Fruit fly (Drosophila melanogaster) whole organism, pupa: ENCODE measurements around the gene CG15387.

Experiments used
- CG10348 ChIP-seq: fragments of 200-800 bp; sonication (Bioruptor generic); IDR thresholded peaks from 2 replicates; pipeline ENCODE4 v1.3.6; 2022; ENCODE audit warnings: missing biosample characterization, missing genetic modification characterization
- CG12605 ChIP-seq: fragments of 200-800 bp; sonication (Bioruptor generic); IDR thresholded peaks from 2 replicates; pipeline ENCODE4 v1.3.6; 2022; ENCODE audit warnings: missing biosample characterization, missing genetic modification characterization
- CG13204 ChIP-seq: fragments of 200-800 bp; sonication (Bioruptor generic); optimal IDR thresholded peaks from 2 replicates; lab custom pipeline; 2018; ENCODE audit warnings: missing biosample characterization, mild to moderate bottlenecking, missing genetic modification characterization, moderate library complexity
- CG14655 ChIP-seq: fragments of 200-800 bp; sonication (Bioruptor generic); optimal IDR thresholded peaks from 3 replicates; lab custom pipeline; 2017; ENCODE audit warnings: mild to moderate bottlenecking, missing biosample characterization, missing genetic modification reagents, missing genetic modification characterization
- CG15710 ChIP-seq: fragments of 200-800 bp; sonication (Bioruptor generic); optimal IDR thresholded peaks from 2 replicates; lab custom pipeline; 2018; ENCODE audit warnings: missing biosample characterization, mild to moderate bottlenecking, missing genetic modification characterization, moderate library complexity
- CG17806 ChIP-seq: fragments of 200-800 bp; sonication (Bioruptor generic); optimal IDR thresholded peaks from 2 replicates; lab custom pipeline; 2018; ENCODE audit warnings: missing biosample characterization, mild to moderate bottlenecking, missing genetic modification characterization, moderate library complexity
- CG32121 ChIP-seq: fragments of 200-800 bp; sonication (Bioruptor generic); IDR thresholded peaks from 2 replicates; pipeline ENCODE4 v1.3.6; 2022; ENCODE audit warnings: missing biosample characterization, missing genetic modification characterization
- CG34367 ChIP-seq: fragments of 200-800 bp; sonication (Bioruptor generic); optimal IDR thresholded peaks from 2 replicates; lab custom pipeline; 2018; ENCODE audit warnings: missing biosample characterization, mild to moderate bottlenecking, missing genetic modification characterization
- CG4496 ChIP-seq: fragments of 200-800 bp; sonication (Bioruptor generic); IDR thresholded peaks from 3 replicates; pipeline ENCODE4 v1.3.6; 2022; ENCODE audit warnings: missing biosample characterization, missing genetic modification characterization
- CG8159 ChIP-seq: fragments of 200-800 bp; sonication (Bioruptor generic); optimal IDR thresholded peaks from 3 replicates; lab custom pipeline; 2018; ENCODE audit warnings: missing biosample characterization, mild to moderate bottlenecking, missing genetic modification characterization, moderate library complexity
- CG8301 ChIP-seq: fragments of 200-800 bp; sonication (Bioruptor generic); optimal IDR thresholded peaks from 2 replicates; lab custom pipeline; 2018; ENCODE audit warnings: missing biosample characterization, mild to moderate bottlenecking, missing genetic modification characterization
- CG9948 ChIP-seq: fragments of 200-800 bp; sonication (Bioruptor generic); optimal IDR thresholded peaks from 2 replicates; lab custom pipeline; 2018; ENCODE audit warnings: missing biosample characterization, mild to moderate bottlenecking, missing genetic modification characterization, moderate library complexity
- D1 ChIP-seq: fragments of 200-800 bp; sonication (Bioruptor generic); optimal IDR thresholded peaks from 2 replicates; lab custom pipeline; 2018; ENCODE audit warnings: missing biosample characterization, mild to moderate bottlenecking, missing genetic modification characterization, moderate library complexity
- EcR ChIP-seq: fragments of 200-800 bp; sonication (Bioruptor generic); optimal IDR thresholded peaks from 3 replicates; lab custom pipeline; 2019; ENCODE audit warnings: missing biosample characterization, missing genetic modification characterization, mild to moderate bottlenecking, moderate library complexity, missing genetic modification reagents
- Ets98B ChIP-seq: fragments of 200-800 bp; sonication (Bioruptor generic); IDR thresholded peaks from 2 replicates; pipeline ENCODE4 v1.3.6; 2022; ENCODE audit warnings: missing biosample characterization, missing genetic modification characterization
- Pif1A ChIP-seq: fragments of 200-800 bp; sonication (Bioruptor generic); optimal IDR thresholded peaks from 3 replicates; lab custom pipeline; 2016; ENCODE audit warnings: missing biosample characterization, missing genetic modification characterization
- Pif1B ChIP-seq: fragments of 200-800 bp; sonication (Bioruptor generic); optimal IDR thresholded peaks from 3 replicates; lab custom pipeline; 2016; ENCODE audit warnings: missing biosample characterization, missing genetic modification characterization
- Snoo ChIP-seq: fragments of 200-800 bp; sonication (Bioruptor generic); optimal IDR thresholded peaks from 3 replicates; lab custom pipeline; 2017; ENCODE audit warnings: missing biosample characterization, mild to moderate bottlenecking, missing genetic modification characterization, inconsistent platforms
- fd96Ca ChIP-seq: fragments of 200-800 bp; sonication (Bioruptor generic); IDR thresholded peaks from 3 replicates; pipeline ENCODE4 v1.3.6; 2022; ENCODE audit warnings: missing biosample characterization, missing genetic modification characterization
- gl ChIP-seq: fragments of 200-800 bp; sonication (Bioruptor generic); optimal IDR thresholded peaks from 2 replicates; lab custom pipeline; 2018; ENCODE audit warnings: missing biosample characterization, mild to moderate bottlenecking, missing genetic modification characterization
- rn ChIP-seq: fragments of 200-800 bp; sonication (Bioruptor generic); IDR thresholded peaks from 2 replicates; pipeline ENCODE4 v1.3.6; 2022; ENCODE audit warnings: missing biosample characterization, missing genetic modification characterization

Gene CG15387

DNA sequence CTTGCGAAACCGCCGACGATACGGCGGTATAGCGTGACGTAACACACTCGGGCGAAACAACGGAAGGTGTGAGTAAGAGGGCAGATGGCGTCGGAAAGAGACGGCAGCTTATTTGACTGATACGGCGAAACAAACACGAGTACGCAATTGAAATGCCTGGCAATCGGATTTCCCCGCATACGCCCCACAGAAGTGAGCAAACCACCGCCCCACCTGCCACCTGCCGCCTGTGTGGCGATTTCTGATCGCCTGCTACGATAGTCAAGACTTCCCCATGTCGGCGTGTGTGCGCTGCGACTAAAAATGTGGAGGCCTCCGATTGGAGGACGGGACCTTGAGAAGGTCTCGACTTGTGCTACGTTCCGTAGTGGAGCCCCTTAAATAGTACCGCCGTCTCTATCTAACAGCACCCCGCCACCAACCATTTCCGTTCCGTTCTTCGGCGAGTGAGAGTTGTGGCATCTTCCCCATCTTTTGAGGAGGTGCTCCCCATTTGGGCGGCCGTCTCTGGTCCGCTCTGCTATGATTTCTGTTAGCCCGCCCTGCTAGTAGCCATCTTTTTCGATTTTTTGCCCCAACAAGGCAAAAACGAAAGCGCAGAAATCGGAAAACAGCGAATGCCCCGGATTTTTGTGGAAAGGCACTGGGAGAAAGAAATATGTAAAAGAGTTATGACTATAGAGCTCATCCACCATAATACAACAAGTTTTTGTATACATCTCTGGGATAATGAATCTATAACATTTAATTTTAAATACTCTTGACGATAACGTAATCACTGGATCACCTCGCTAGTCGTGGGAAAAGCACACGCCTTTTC is 27.3 kb downstream of the CG15387 start:
- peak; percentile 94 for TF ChIP-seq CG15710 (tag; lab: Kevin White, UChicago)
- TF ChIP-seq EcR (GFP tag; lab: Kevin White, UChicago): peak; percentile 92
- no peak for TF ChIP-seq rn
- TF ChIP-seq CG34367 (tag; lab: Kevin White, UChicago): peak; percentile 95
- no peak for TF ChIP-seq Ets98B (GFP tag; lab: Robert Waterston, UW)
- peak; percentile 95 for TF ChIP-seq gl (tag; lab: Kevin White, UChicago)
- no peak for TF ChIP-seq CG32121 (GFP tag; lab: Robert Waterston, UW)
- TF ChIP-seq D1 (tag; lab: Kevin White, UChicago): peak; percentile 94
- TF ChIP-seq CG9948 (tag; lab: Kevin White, UChicago): peak; percentile 98
- peak; percentile 98 for TF ChIP-seq CG17806 (tag; lab: Kevin White, UChicago)
- peak; percentile 95 for TF ChIP-seq CG8159
- peak; percentile 100 for TF ChIP-seq CG14655 (GFP tag; lab: Kevin White, UChicago)
- peak; percentile 99 for TF ChIP-seq Pif1A (GFP tag; lab: Kevin White, UChicago)
- peak; percentile 98 for TF ChIP-seq Pif1B (GFP tag; lab: Kevin White, UChicago)
- peak; percentile 99 for TF ChIP-seq CG8301 (tag; lab: Kevin White, UChicago)
- TF ChIP-seq Snoo: peak; percentile 98
- no peak for TF ChIP-seq CG12605 (GFP tag; lab: Robert Waterston, UW)
- no peak for TF ChIP-seq fd96Ca (GFP tag; lab: Robert Waterston, UW)
- no peak for TF ChIP-seq CG10348
- peak; percentile 74 for TF ChIP-seq CG13204
- no peak for TF ChIP-seq CG4496
- TF ChIP-seq, all 21 proteins: peak for 14

dm6 chr2L:2198119-2198494 is 28.0 kb downstream of the CG15387 start:
- TF ChIP-seq CG13204 (no peak), rn (no peak), CG32121 (GFP tag; lab: Robert Waterston, UW) (no peak), CG9948 (tag; lab: Kevin White, UChicago) (no peak), CG12605 (GFP tag; lab: Robert Waterston, UW) (no peak), Snoo (no peak), CG10348 (no peak), Ets98B (GFP tag; lab: Robert Waterston, UW) (no peak), gl (tag; lab: Kevin White, UChicago) (no peak), CG14655 (GFP tag; lab: Kevin White, UChicago) (no peak), CG8301 (tag; lab: Kevin White, UChicago) (no peak), EcR (GFP tag; lab: Kevin White, UChicago) (no peak), CG15710 (tag; lab: Kevin White, UChicago) (no peak), CG17806 (tag; lab: Kevin White, UChicago) (no peak)

DNA sequence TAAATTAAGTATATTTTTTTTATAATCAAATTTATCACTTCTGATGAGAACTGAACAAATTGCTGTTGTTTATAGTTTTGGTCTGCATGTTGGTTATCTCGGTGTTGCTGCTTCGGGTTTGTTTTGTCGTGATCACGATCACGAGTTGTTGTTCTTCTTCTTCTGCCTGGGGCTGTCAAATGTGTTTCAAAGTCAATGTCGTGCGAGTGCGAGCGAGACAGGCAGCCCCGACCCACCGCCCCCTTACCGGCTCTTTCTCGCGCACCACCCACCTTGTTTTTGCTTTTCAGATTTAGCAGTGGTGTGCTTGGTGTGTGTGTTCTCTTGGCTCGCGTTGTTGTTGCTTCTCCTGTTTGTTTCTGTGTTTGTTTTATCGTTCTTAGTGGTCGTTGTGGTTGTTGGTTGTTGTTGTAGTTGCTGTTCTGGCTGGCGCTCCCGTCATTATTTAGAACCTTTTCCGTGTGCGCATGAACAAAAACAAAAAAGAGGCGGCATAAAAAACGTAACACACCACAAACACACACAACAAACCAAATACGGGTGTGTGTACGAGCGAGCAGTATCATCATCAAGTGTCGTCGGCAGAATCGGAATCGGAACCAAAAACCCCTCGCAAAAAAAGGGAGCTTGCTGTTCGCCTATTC is 28.5 kb downstream of the CG15387 start, which contains the start of gene COX7AL2:
Gene COX7AL2, minus strand, starts transcription at position 438 of the 644 bp plus-strand sequence.
- no peak for TF ChIP-seq Pif1A (GFP tag; lab: Kevin White, UChicago)
- no peak for TF ChIP-seq CG15710 (tag; lab: Kevin White, UChicago)
- TF ChIP-seq EcR (GFP tag; lab: Kevin White, UChicago): no peak
- peak; percentile 28 for TF ChIP-seq CG14655 (GFP tag; lab: Kevin White, UChicago)
- no peak for TF ChIP-seq CG8301 (tag; lab: Kevin White, UChicago)
- TF ChIP-seq CG12605 (GFP tag; lab: Robert Waterston, UW): no peak

dm6 chr2L:2196590-2197474 is 29.3 kb downstream of the CG15387 start:
- TF ChIP-seq Pif1B (GFP tag; lab: Kevin White, UChicago): peak; percentile 47
- peak; percentile 12 for TF ChIP-seq CG15710 (tag; lab: Kevin White, UChicago)
- TF ChIP-seq Snoo: peak; percentile 34
- TF ChIP-seq EcR (GFP tag; lab: Kevin White, UChicago): peak; percentile 100
- TF ChIP-seq CG14655 (GFP tag; lab: Kevin White, UChicago): peak; percentile 81
- peak; percentile 37 for TF ChIP-seq CG8159
- peak; percentile 36 for TF ChIP-seq CG9948 (tag; lab: Kevin White, UChicago)
- no peak for TF ChIP-seq CG12605 (GFP tag; lab: Robert Waterston, UW)
- no peak for TF ChIP-seq CG10348
- TF ChIP-seq gl (tag; lab: Kevin White, UChicago): peak; percentile 30
- peak; percentile 56 for TF ChIP-seq CG13204
- peak; percentile 65 for TF ChIP-seq CG8301 (tag; lab: Kevin White, UChicago)
- peak; percentile 58 for TF ChIP-seq Pif1A (GFP tag; lab: Kevin White, UChicago)
- TF ChIP-seq CG17806 (tag; lab: Kevin White, UChicago): peak; percentile 27
- no peak for TF ChIP-seq rn

DNA sequence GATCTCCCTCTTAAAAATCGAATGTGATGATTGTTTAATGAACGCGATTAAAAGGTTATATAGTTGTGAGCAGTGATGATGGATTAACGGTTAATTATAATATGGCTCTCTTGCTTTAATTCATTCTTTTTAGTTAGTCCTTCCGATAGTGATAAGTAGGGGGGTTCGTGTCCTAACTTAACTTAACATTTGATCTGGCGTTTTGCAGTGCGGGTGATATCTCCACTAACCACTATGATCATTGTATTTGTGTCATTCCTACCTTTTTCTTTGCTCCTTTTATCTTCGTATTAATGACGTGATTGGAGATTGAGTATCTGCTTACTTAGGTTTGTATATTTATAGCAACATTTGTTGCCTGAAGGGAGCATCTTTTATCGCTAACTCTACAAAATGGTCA is 30.8 kb downstream of the CG15387 start:
- TF ChIP-seq CG12605 (GFP tag; lab: Robert Waterston, UW): no peak
- TF ChIP-seq Pif1A (GFP tag; lab: Kevin White, UChicago): no peak
